Worm (Caenorhabditis elegans) whole organism, early embryonic: ENCODE results near the gene ZK666.11.

Experiments
- B0310.2 ChIP-seq: sonication (generic microtip); optimal IDR thresholded peaks from 2 replicates; lab custom pipeline; 2016; ENCODE audit warnings: mild to moderate bottlenecking, missing genetic modification characterization, missing compliant biosample characterization
- F13C5.2 ChIP-seq: sonication (generic microtip); optimal IDR thresholded peaks from 2 replicates; lab custom pipeline; 2017; ENCODE audit warnings: mild to moderate bottlenecking, missing genetic modification characterization, inconsistent platforms, missing compliant biosample characterization
- aly-1 ChIP-seq: sonication (generic microtip); optimal IDR thresholded peaks from 2 replicates; lab custom pipeline; 2016; ENCODE audit warnings: missing genetic modification characterization, missing compliant biosample characterization
- ama-1 ChIP-seq: fragments of 150-350 bp; optimal IDR thresholded peaks from 2 replicates; lab custom pipeline; 2014
- ceh-13 ChIP-seq: fragments of 200-800 bp; sonication (Bioruptor generic); optimal IDR thresholded peaks from 2 replicates; lab custom pipeline; 2018; ENCODE audit warnings: mild to moderate bottlenecking, missing genetic modification characterization, missing compliant biosample characterization
- ceh-36 ChIP-seq: sonication (generic microtip); optimal IDR thresholded peaks from 2 replicates; lab custom pipeline; 2016; ENCODE audit warnings: missing genetic modification characterization, inconsistent platforms, missing compliant biosample characterization
- ets-7 ChIP-seq: sonication (generic microtip); optimal IDR thresholded peaks from 2 replicates; lab custom pipeline; 2016; ENCODE audit warnings: missing genotype, missing genetic modification characterization, missing compliant biosample characterization
- flt-1 ChIP-seq: fragments of 200-800 bp; sonication (Bioruptor generic); IDR thresholded peaks from 2 replicates; pipeline ENCODE4 v1.3.6; 2022; ENCODE audit warnings: missing genetic modification characterization, missing compliant biosample characterization
- hmbx-1 ChIP-seq: sonication (generic microtip); optimal IDR thresholded peaks from 2 replicates; lab custom pipeline; 2016; ENCODE audit warnings: mild to moderate bottlenecking, missing genetic modification characterization, missing compliant biosample characterization
- hmg-4 ChIP-seq: fragments of 200-800 bp; sonication (Bioruptor generic); optimal IDR thresholded peaks from 2 replicates; lab custom pipeline; 2018; ENCODE audit warnings: mild to moderate bottlenecking, missing genetic modification characterization, missing compliant biosample characterization
- hnd-1 ChIP-seq: sonication (generic microtip); optimal IDR thresholded peaks from 2 replicates; lab custom pipeline; 2016; ENCODE audit warnings: missing genetic modification characterization, missing compliant biosample characterization
- pes-1 ChIP-seq: fragments of 200-800 bp; sonication (Bioruptor generic); IDR thresholded peaks from 2 replicates; pipeline ENCODE4 v1.3.6; 2022; ENCODE audit warnings: missing genetic modification reagents, missing genetic modification characterization, missing compliant biosample characterization
- scrt-1 ChIP-seq: fragments of 200-800 bp; sonication (Bioruptor generic); IDR thresholded peaks from 2 replicates; pipeline ENCODE4 v1.3.6; 2022; ENCODE audit warnings: missing genetic modification characterization, missing compliant biosample characterization
- sea-1 ChIP-seq: fragments of 200-800 bp; sonication (Bioruptor generic); conservative IDR thresholded peaks from 2 replicates; pipeline ENCODE4 v1.3.6; 2022; ENCODE audit warnings: missing genetic modification characterization, missing compliant biosample characterization
- tbx-11 ChIP-seq: fragments of 200-800 bp; sonication (Bioruptor generic); IDR thresholded peaks from 2 replicates; pipeline ENCODE4 v1.3.6; 2022; ENCODE audit warnings: missing genetic modification characterization, missing compliant biosample characterization
- tbx-37 ChIP-seq: fragments of 200-800 bp; sonication (Bioruptor generic); conservative IDR thresholded peaks from 2 replicates; pipeline ENCODE4 v1.3.6; 2022; ENCODE audit warnings: missing genetic modification reagents, missing genetic modification characterization, missing compliant biosample characterization
- tra-4 ChIP-seq: sonication (generic microtip); optimal IDR thresholded peaks from 2 replicates; lab custom pipeline; 2017; ENCODE audit warnings: missing genetic modification characterization, missing compliant biosample characterization

The ZK666.11 gene

DNA sequence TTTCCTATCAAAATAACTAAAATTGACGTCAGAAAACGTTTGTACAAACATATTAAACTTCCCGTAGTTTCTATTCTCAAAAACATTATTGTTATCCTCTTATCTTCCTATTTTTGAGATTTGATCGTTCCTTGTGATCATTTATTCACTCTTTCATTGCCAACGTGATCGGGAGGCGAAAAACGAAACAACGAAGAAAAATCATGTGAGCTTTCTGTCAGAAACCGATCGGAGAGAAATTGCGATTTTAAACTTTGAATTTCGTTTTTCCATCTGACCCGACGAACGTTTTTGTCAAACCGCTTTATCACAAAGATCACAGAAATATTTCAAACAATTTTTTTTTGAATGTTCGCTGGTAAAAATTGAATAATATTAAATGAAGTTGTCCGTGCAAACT, 36.0 kb upstream of the ZK666.11 start:
- no peak for TF ChIP-seq tbx-37 (GFP tag; lab: Robert Waterston, UW)
- no peak for TF ChIP-seq tra-4 (tag; lab: Kevin White, UChicago)
- no peak for TF ChIP-seq ets-7 (tag; lab: Kevin White, UChicago)
- no peak for TF ChIP-seq aly-1
- no peak for TF ChIP-seq hnd-1
- no peak for TF ChIP-seq scrt-1 (GFP tag; lab: Robert Waterston, UW)
- no peak for TF ChIP-seq sea-1 (GFP tag; lab: Robert Waterston, UW)
- TF ChIP-seq F13C5.2 (tag; lab: Kevin White, UChicago): no peak
- no peak for TF ChIP-seq ceh-36 (tag; lab: Kevin White, UChicago)
- TF ChIP-seq hmg-4 (GFP tag; lab: Kevin White, UChicago): no peak
- no peak for TF ChIP-seq ama-1 (lab: Kevin White, UChicago)
- no peak for TF ChIP-seq hmbx-1 (tag; lab: Kevin White, UChicago)
- TF ChIP-seq B0310.2 (tag; lab: Kevin White, UChicago): no peak

DNA sequence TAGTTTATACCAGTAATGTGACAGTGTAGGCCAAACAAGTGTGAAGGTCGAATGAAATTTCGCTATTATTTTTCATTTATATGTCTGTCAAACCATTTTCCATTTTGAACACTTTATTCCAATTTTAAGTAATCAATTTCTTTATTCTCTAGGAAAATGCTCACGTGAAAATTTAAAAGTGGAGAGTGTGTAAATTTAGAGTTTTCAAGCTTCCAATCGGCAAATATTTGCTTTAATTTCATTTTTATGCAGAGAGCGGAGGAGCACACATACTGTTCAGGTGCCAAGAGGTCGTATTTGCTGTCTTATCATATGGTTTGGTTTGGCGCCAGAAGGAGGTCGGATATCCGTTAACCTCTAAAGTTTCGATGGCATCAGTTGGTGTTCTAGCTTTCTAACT, 35.5 kb upstream of the ZK666.11 start:
- TF ChIP-seq aly-1: no peak
- TF ChIP-seq F13C5.2 (tag; lab: Kevin White, UChicago): no peak
- TF ChIP-seq flt-1 (GFP tag; lab: Robert Waterston, UW): no peak

DNA sequence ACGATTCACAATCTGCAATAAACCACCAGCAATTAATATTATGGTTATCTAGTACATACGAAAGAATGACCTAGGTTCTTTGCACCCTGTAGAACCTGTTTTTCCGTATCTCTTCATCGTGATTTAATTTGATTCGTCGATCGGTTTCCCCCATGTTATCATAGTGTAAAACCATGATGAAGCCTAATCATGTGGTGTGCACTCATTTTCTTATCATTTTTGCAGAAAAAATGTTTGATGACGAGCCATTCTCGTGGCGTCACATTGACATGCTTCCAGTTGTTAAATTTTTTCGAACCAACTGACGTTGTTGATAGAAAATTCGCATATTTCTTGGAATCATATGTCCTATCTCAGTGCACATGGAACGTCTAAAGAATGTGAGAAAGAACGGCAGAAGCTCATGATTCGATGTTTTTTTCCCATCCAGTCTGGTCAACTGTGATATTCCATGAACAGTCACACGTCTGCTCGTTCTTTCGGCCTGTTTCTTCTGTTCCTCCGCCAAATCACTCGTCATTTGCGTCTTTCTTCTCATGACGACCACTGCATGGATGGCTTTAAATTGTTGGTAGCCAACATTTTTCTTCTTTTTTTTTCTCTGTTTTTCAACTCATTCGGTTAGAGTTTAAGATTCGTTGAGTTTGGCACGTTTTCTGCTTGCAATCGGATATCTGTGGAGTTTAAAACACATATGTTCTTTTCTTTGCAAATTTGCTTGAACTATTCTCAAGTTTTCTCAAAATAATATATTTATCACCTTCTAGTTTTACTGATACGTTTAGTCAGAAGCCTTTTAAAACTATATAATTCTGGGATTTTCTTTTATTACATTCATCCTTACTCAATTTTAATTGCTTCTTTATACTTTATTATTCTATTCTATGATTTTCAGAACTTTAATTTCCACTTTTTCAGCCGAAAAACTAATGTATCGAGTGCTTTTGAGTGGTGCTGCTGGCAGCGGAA, 34.7 kb upstream of the ZK666.11 start, which contains the start of gene ZK673.2:
ZK673.2 (plus strand) TSS at position 919 of the 969 bp plus-strand sequence.
- TF ChIP-seq ets-7 (tag; lab: Kevin White, UChicago): no peak
- no peak for TF ChIP-seq ama-1 (lab: Kevin White, UChicago)
- no peak for TF ChIP-seq tbx-11 (GFP tag; lab: Robert Waterston, UW)
- no peak for TF ChIP-seq pes-1
- no peak for TF ChIP-seq hnd-1
- no peak for TF ChIP-seq ceh-13 (GFP tag; lab: Kevin White, UChicago)
- TF ChIP-seq tbx-37 (GFP tag; lab: Robert Waterston, UW): no peak
- no peak for TF ChIP-seq flt-1 (GFP tag; lab: Robert Waterston, UW)
- TF ChIP-seq F13C5.2 (tag; lab: Kevin White, UChicago): no peak
- no peak for TF ChIP-seq aly-1
- no peak for TF ChIP-seq ceh-36 (tag; lab: Kevin White, UChicago)
- TF ChIP-seq hmg-4 (GFP tag; lab: Kevin White, UChicago): no peak

DNA sequence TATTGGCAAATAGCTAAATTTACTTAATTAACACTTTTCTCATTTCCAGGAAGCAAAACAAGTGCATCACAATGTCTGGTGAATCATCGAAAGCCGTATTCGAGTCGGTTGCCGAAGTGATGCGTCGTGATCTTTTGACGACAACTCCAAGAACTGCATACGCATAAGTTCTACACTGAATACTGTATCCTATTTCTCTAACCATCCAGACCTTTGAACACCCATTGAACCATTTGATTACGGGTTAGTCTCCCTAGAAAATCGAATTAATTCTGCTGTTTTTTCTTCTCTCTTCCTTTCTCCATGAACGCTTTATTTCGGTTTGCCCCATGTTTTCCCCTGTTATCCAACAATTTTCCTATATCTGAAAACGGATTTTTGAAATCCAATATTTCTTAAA, 32.6 kb upstream of the ZK666.11 start, which contains the start of gene lin-56:
lin-56 (plus strand) TSS at position 301 of the 400 bp plus-strand sequence.
- TF ChIP-seq flt-1 (GFP tag; lab: Robert Waterston, UW) (no peak), ets-7 (tag; lab: Kevin White, UChicago) (no peak), ama-1 (lab: Kevin White, UChicago) (no peak), aly-1 (no peak), tbx-11 (GFP tag; lab: Robert Waterston, UW) (no peak), ceh-36 (tag; lab: Kevin White, UChicago) (no peak), ceh-13 (GFP tag; lab: Kevin White, UChicago) (no peak), tra-4 (tag; lab: Kevin White, UChicago) (no peak), tbx-37 (GFP tag; lab: Robert Waterston, UW) (no peak), scrt-1 (GFP tag; lab: Robert Waterston, UW) (no peak), sea-1 (GFP tag; lab: Robert Waterston, UW) (no peak), B0310.2 (tag; lab: Kevin White, UChicago) (no peak)

DNA sequence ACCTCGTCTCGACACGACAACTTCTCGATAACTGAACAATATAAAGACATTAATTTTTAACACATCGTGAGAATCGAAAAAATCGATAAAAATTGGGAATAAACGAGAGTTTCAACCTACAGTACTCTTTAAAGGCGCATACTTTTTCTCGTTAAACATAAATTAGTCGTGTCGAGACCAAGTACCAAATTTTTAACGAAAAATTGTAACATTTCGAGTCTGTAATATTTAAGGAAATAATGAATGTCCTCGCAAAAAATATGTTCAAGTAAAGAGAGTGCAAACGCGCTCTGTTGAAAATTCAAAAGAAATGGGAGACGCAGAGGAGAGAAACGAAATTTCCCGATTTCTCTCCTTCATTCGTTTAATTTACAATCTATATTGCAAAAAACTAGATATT, 32.0 kb upstream of the ZK666.11 start:
- no peak for TF ChIP-seq aly-1
- TF ChIP-seq ceh-36 (tag; lab: Kevin White, UChicago): no peak
- TF ChIP-seq tbx-11 (GFP tag; lab: Robert Waterston, UW): no peak
- no peak for TF ChIP-seq hmg-4 (GFP tag; lab: Kevin White, UChicago)
- no peak for TF ChIP-seq flt-1 (GFP tag; lab: Robert Waterston, UW)
- no peak for TF ChIP-seq tbx-37 (GFP tag; lab: Robert Waterston, UW)
- TF ChIP-seq pes-1: no peak
- no peak for TF ChIP-seq scrt-1 (GFP tag; lab: Robert Waterston, UW)
- no peak for TF ChIP-seq ama-1 (lab: Kevin White, UChicago)
- no peak for TF ChIP-seq tra-4 (tag; lab: Kevin White, UChicago)
- no peak for TF ChIP-seq F13C5.2 (tag; lab: Kevin White, UChicago)
- no peak for TF ChIP-seq ceh-13 (GFP tag; lab: Kevin White, UChicago)
- TF ChIP-seq hmbx-1 (tag; lab: Kevin White, UChicago): no peak
- TF ChIP-seq sea-1 (GFP tag; lab: Robert Waterston, UW): no peak
- TF ChIP-seq B0310.2 (tag; lab: Kevin White, UChicago): no peak
- no peak for TF ChIP-seq ets-7 (tag; lab: Kevin White, UChicago)
- TF ChIP-seq hnd-1: no peak

DNA sequence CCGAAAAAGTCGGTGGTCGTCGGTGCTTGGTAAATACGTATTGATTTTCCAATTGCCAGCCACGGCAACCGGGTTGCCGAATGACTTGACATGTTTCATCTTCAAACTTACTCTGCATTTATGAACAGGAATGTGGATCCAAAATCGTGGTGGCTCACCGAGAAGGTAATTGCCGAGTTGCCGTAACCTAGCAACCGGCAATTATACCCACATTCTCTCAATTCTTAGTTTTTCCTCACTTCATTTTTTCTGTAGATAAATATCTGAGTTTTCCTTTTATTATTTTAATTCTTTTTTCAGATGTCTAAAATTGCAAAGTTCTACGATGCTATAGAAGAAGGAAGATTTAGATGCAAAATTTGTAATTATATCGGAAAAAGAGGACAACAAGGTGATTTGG, 29.7 kb upstream of the ZK666.11 start, which contains the start of gene ZK673.4:
ZK673.4 (plus strand) TSS at position 301 of the 400 bp plus-strand sequence.
- TF ChIP-seq flt-1 (GFP tag; lab: Robert Waterston, UW): no peak
- TF ChIP-seq tbx-37 (GFP tag; lab: Robert Waterston, UW): no peak
- TF ChIP-seq tbx-11 (GFP tag; lab: Robert Waterston, UW): no peak
- no peak for TF ChIP-seq hmbx-1 (tag; lab: Kevin White, UChicago)
- no peak for TF ChIP-seq ceh-13 (GFP tag; lab: Kevin White, UChicago)
- no peak for TF ChIP-seq scrt-1 (GFP tag; lab: Robert Waterston, UW)
- TF ChIP-seq hnd-1: no peak
- TF ChIP-seq F13C5.2 (tag; lab: Kevin White, UChicago): no peak
- no peak for TF ChIP-seq ama-1 (lab: Kevin White, UChicago)
- no peak for TF ChIP-seq tra-4 (tag; lab: Kevin White, UChicago)
- no peak for TF ChIP-seq aly-1
- TF ChIP-seq ets-7 (tag; lab: Kevin White, UChicago): no peak
- TF ChIP-seq hmg-4 (GFP tag; lab: Kevin White, UChicago): no peak
- no peak for TF ChIP-seq sea-1 (GFP tag; lab: Robert Waterston, UW)
- no peak for TF ChIP-seq pes-1
- TF ChIP-seq B0310.2 (tag; lab: Kevin White, UChicago): no peak
- TF ChIP-seq ceh-36 (tag; lab: Kevin White, UChicago): no peak
